Worm (Caenorhabditis elegans) whole organism, L3 larva: ENCODE data around the gene cyp-13A5.

Experiments
- ama-1 ChIP-seq: fragments of 150-350 bp; optimal IDR thresholded peaks from 2 replicates; lab custom pipeline; 2018
- ceh-82 ChIP-seq: fragments of 150-350 bp; optimal IDR thresholded peaks from 2 replicates; lab custom pipeline; 2014; ENCODE audit warnings: missing biosample characterization, missing genetic modification characterization
- egl-27 ChIP-seq: sonication (generic microtip); optimal IDR thresholded peaks from 4 replicates; lab custom pipeline; 2017; ENCODE audit warnings: missing biosample characterization, missing genetic modification reagents, missing genetic modification characterization
- elt-3 ChIP-seq, 3 experiments: fragments of 150-350 bp in 1 of 3; sonication (generic microtip) in 2 of 3; optimal IDR thresholded peaks; 2 replicates in 2 of 3; 4 replicates in 1 of 3; lab custom pipeline; 2014 to 2017; ENCODE audit warnings: missing biosample characterization in 3 of 3, missing genetic modification characterization in 3 of 3
- fkh-2 ChIP-seq: fragments of 150-350 bp; optimal IDR thresholded peaks from 2 replicates; lab custom pipeline; 2014; ENCODE audit warnings: missing biosample characterization, missing genetic modification reagents, missing genetic modification characterization
- mdl-1 ChIP-seq: fragments of 150-350 bp; optimal IDR thresholded peaks from 2 replicates; lab custom pipeline; 2014; ENCODE audit warnings: missing biosample characterization, missing genetic modification characterization
- nfya-1 ChIP-seq: sonication (generic microtip); optimal IDR thresholded peaks from 2 replicates; lab custom pipeline; 2017; ENCODE audit warnings: missing genetic modification characterization, mild to moderate bottlenecking, missing compliant biosample characterization, antibody characterized with exemption, moderate library complexity; ENCODE audit not compliant: insufficient read depth
- nhr-237 ChIP-seq: fragments of 150-350 bp; optimal IDR thresholded peaks from 2 replicates; lab custom pipeline; 2014; ENCODE audit warnings: missing biosample characterization, missing genetic modification characterization
- nhr-28 ChIP-seq: fragments of 150-350 bp; optimal IDR thresholded peaks from 2 replicates; lab custom pipeline; 2014; ENCODE audit warnings: missing biosample characterization, missing genetic modification characterization
- nhr-76 ChIP-seq: fragments of 150-350 bp; sonication (generic microtip); optimal IDR thresholded peaks from 5 replicates; lab custom pipeline; 2014; ENCODE audit warnings: missing biosample characterization, missing genetic modification characterization
- pqm-1 ChIP-seq: fragments of 150-350 bp; optimal IDR thresholded peaks from 2 replicates; lab custom pipeline; 2017; ENCODE audit warnings: missing biosample characterization, missing genetic modification characterization, inconsistent platforms
- tbx-2 ChIP-seq: sonication (generic microtip); optimal IDR thresholded peaks from 2 replicates; lab custom pipeline; 2016; ENCODE audit warnings: mild to moderate bottlenecking, missing genetic modification characterization, missing compliant biosample characterization
- unc-62 ChIP-seq: fragments of 150-350 bp; sonication (generic microtip); optimal IDR thresholded peaks from 4 replicates; lab custom pipeline; 2014; ENCODE audit warnings: missing biosample characterization, missing genetic modification reagents, missing genetic modification characterization
- ztf-11 ChIP-seq: fragments of 150-350 bp; optimal IDR thresholded peaks from 2 replicates; lab custom pipeline; 2014; ENCODE audit warnings: missing biosample characterization, missing genetic modification characterization

DNA sequence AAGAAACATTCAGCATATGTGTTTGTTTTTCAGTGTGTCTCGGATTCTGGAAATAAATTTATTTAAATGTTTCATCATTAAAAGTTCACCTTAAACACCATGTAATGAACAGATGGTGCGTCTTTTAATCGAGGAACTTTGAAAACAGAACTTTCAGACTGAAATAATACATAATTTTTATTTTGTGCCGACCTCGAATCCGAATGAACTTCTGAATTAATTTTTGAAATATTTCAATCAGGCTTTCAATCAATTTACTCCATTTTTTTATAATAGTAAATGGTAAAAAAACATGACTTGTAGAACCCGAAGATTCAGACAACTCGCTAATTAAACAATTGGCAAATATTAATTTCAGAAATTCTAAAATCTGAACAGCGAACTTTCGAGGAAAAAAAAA, 17.8 kb downstream of the cyp-13A5 start, which contains the start of gene T10B9.14:
- TF ChIP-seq nfya-1 (no peak), nhr-237 (tag; lab: Kevin White, UChicago) (no peak), ztf-11 (tag; lab: Kevin White, UChicago) (no peak), unc-62 (GFP tag; lab: Kevin White, UChicago) (no peak), elt-3 (tag; optimal IDR thresholded peaks at IDR 0.05; lab: Kevin White, UChicago) (no peak), nhr-76 (tag; lab: Kevin White, UChicago) (no peak), tbx-2 (tag; lab: Kevin White, UChicago) (no peak), mdl-1 (tag; lab: Kevin White, UChicago) (no peak), ceh-82 (tag; lab: Kevin White, UChicago) (no peak), fkh-2 (tag; lab: Kevin White, UChicago) (no peak), nhr-28 (tag; lab: Kevin White, UChicago) (no peak), egl-27 (tag; lab: Kevin White, UChicago) (no peak), ama-1 (lab: Kevin White, UChicago) (no peak), pqm-1 (tag; lab: Kevin White, UChicago) (no peak)
